Fruit fly (Drosophila melanogaster): ENCODE measurements around the gene Mp.

Mp gene

DNA sequence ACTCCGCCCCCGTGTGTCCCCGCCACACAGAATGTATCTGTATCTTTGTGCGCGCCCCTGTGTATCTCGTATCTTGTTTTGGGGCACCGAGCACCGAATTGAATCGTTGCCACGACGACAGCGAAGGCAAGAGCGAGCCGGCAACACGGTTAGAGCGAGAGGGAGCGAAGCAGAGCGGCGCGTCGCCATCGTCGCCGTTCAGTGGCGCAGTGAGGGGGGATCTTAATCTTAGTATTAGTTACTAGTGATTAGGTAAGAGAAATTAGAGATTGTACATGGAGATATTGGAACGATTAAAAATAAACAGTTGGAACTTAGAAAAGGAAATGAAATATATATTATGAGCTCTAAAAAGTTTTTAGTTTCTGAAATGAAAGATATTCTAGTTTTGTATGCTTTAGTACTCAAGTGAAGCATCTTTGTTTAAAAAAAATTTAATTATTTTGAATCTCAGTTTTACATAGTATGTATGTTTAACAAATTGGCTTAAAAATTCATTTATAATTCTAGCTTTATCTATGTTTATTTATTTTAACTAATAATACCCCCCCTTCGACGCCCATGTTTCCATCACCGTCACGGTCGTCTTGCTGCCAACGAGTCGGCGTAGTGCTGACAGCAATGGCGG is 9.6 kb upstream of the Mp start (continued):
- TF ChIP-seq CG13123 (GFP tag; optimal IDR thresholded peaks at IDR 0.05) (peak; percentile 64), eve (GFP tag; optimal IDR thresholded peaks at IDR 0.05) (peak in 1 of 2 experiments; percentile 90), E2f1 (GFP tag; IDR thresholded peaks at IDR 0.05) (peak; percentile 83), Sox102F (GFP tag; optimal IDR thresholded peaks at IDR 0.05) (peak; percentile 90), CG12659 (GFP tag; optimal IDR thresholded peaks at IDR 0.05) (peak; percentile 96), grn (GFP tag; optimal IDR thresholded peaks at IDR 0.05) (peak; percentile 28), schlank (tag; optimal IDR thresholded peaks at IDR 0.05) (peak; percentile 7), en (GFP tag; optimal IDR thresholded peaks at IDR 0.05) (peak; percentile 3), CG7928 (GFP tag; optimal IDR thresholded peaks at IDR 0.05) (peak; percentile 61), pum (GFP tag; optimal IDR thresholded peaks at IDR 0.05) (peak; percentile 73), org-1 (GFP tag; optimal IDR thresholded peaks at IDR 0.05) (peak; percentile 88), chm (GFP tag; IDR thresholded peaks at IDR 0.05) (peak; percentile 15; the same call in 1 of the 2 replicates), nau (GFP tag; optimal IDR thresholded peaks at IDR 0.05) (peak; percentile 94), unpg (GFP tag; optimal IDR thresholded peaks at IDR 0.05) (peak; percentile 80), Xrp1 (GFP tag; IDR thresholded peaks at IDR 0.05) (peak; percentile 82), insv (GFP tag; optimal IDR thresholded peaks at IDR 0.05) (peak in 1 of 2 experiments; percentile 41), Dad (GFP tag; optimal IDR thresholded peaks at IDR 0.05) (peak; percentile 60), CG34422 (GFP tag; IDR thresholded peaks at IDR 0.05) (peak; percentile 84), sna (GFP tag; IDR thresholded peaks at IDR 0.05; ENCODE audit: partially characterized antibody) (no peak), CG6254 (GFP tag; optimal IDR thresholded peaks at IDR 0.05) (peak; percentile 91), Nf-YA (GFP tag; IDR thresholded peaks at IDR 0.05) (peak; percentile 82), CG32772 (GFP tag; IDR thresholded peaks at IDR 0.05) (peak; percentile 79), danr (GFP tag; IDR thresholded peaks at IDR 0.05) (peak; percentile 81), z (GFP tag; IDR thresholded peaks at IDR 0.05) (no peak), dati (GFP tag; IDR thresholded peaks at IDR 0.05) (0 out of 2 replicates have a peak, but pooled peaks have one; percentile 29), Lpt (GFP tag; optimal IDR thresholded peaks at IDR 0.05) (no peak), mam (GFP tag; optimal IDR thresholded peaks at IDR 0.05) (peak; percentile 77), CG11504 (tag; optimal IDR thresholded peaks at IDR 0.05) (peak; percentile 96), CG8089 (GFP tag; optimal IDR thresholded peaks at IDR 0.05) (peak; percentile 53), cad (GFP tag; optimal IDR thresholded peaks at IDR 0.05) (no peak), maf-S (GFP tag; optimal IDR thresholded peaks at IDR 0.05) (peak; percentile 43), CG4854 (GFP tag; optimal IDR thresholded peaks at IDR 0.05) (peak; percentile 39), CG13287 (GFP tag; IDR thresholded peaks at IDR 0.05; ENCODE audit: partially characterized antibody) (no peak; the same call in 1 of the 2 replicates), CG6654 (GFP tag; optimal IDR thresholded peaks at IDR 0.05) (peak; percentile 85), NK7.1 (GFP tag; optimal IDR thresholded peaks at IDR 0.05) (peak; percentile 64), chinmo (GFP tag; IDR thresholded peaks at IDR 0.05; ENCODE audit: partially characterized antibody) (no peak), CG8765 (GFP tag; IDR thresholded peaks at IDR 0.05) (peak; percentile 32), CG30431 (GFP tag; optimal IDR thresholded peaks at IDR 0.05) (peak; percentile 69), NC2α (GFP tag; optimal IDR thresholded peaks at IDR 0.05) (no peak), ssp (GFP tag; IDR thresholded peaks at IDR 0.05) (peak; percentile 79; the same call in 1 of the 2 replicates), lab (GFP tag; optimal IDR thresholded peaks at IDR 0.05) (peak; percentile 91), CG8359 (GFP tag; optimal IDR thresholded peaks at IDR 0.05; ENCODE audit: borderline replicate concordance) (peak; percentile 81), Lim3 (GFP tag; IDR thresholded peaks at IDR 0.05) (no peak; the same call in 1 of the 2 replicates), fd102C (GFP tag; optimal IDR thresholded peaks at IDR 0.05) (no peak), CG3065 (GFP tag; optimal IDR thresholded peaks at IDR 0.05) (peak; percentile 66), CG4328 (GFP tag; optimal IDR thresholded peaks at IDR 0.05) (peak; percentile 94), CG15073 (GFP tag; optimal IDR thresholded peaks at IDR 0.05) (peak; percentile 40), CG34224 (GFP tag; IDR thresholded peaks at IDR 0.05; ENCODE audit: partially characterized antibody) (no peak), klu (GFP tag; IDR thresholded peaks at IDR 0.05) (peak; percentile 90), ind (GFP tag; optimal IDR thresholded peaks at IDR 0.05) (peak; percentile 89)
